Worm (Caenorhabditis elegans) whole organism, dauer: ENCODE data around the gene dcn-1.

Source experiments
- unc-62 ChIP-seq: sonication (generic microtip); optimal IDR thresholded peaks from 2 replicates; lab custom pipeline; 2017; ENCODE audit warnings: missing biosample characterization, missing genetic modification reagents, missing genetic modification characterization

Gene dcn-1

ce11 chrIII:4287379-4287778 lies 26.3 kb upstream of the dcn-1 start, which contains the start of gene R10E4.3:
R10E4.3 (minus strand) TSS chrIII:4287479.
- no peak for TF ChIP-seq unc-62 (GFP tag; lab: Kevin White, UChicago)

DNA sequence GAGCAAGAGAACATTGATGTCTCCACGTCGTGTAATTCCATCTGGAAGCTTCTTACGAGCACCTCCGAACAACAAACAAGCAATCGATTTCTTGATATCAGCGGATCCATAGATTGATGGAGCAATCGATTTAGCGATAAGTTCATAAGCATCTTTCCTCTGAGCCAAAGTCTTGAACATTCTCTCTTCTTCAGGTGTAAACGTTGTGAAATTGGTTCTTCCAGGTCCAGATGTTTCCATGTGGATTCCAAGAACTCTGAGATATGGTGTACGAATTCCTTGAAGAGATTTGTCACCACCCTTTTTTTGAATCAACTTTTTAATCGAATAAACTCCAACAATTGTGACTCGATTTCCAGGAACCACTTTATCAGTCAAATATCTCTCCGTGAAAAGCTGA lies 23.8 kb upstream of the dcn-1 start:
- no peak for TF ChIP-seq unc-62 (GFP tag; lab: Kevin White, UChicago)

- no peak for TF ChIP-seq unc-62 (GFP tag; lab: Kevin White, UChicago)
Observed at ce11 chrIII:4291216-4291691, 22.5 kb upstream of the dcn-1 start, which contains the start of gene mcm-5. mcm-5 (minus strand) TSS chrIII:4291266.

- TF ChIP-seq unc-62 (GFP tag; lab: Kevin White, UChicago) = no peak
Observed at ce11 chrIII:4293108-4293507, 20.6 kb upstream of the dcn-1 start, which contains the start of gene R10E4.6. R10E4.6 (plus strand) TSS chrIII:4293408.

- no peak for TF ChIP-seq unc-62 (GFP tag; lab: Kevin White, UChicago)
Observed at ce11 chrIII:4294153-4294862, 19.4 kb upstream of the dcn-1 start, which contains the start of the genes nth-1 and R10E4.7. nth-1 (minus strand) TSS chrIII:4294253. R10E4.7 (plus strand) TSS chrIII:4294812.

DNA sequence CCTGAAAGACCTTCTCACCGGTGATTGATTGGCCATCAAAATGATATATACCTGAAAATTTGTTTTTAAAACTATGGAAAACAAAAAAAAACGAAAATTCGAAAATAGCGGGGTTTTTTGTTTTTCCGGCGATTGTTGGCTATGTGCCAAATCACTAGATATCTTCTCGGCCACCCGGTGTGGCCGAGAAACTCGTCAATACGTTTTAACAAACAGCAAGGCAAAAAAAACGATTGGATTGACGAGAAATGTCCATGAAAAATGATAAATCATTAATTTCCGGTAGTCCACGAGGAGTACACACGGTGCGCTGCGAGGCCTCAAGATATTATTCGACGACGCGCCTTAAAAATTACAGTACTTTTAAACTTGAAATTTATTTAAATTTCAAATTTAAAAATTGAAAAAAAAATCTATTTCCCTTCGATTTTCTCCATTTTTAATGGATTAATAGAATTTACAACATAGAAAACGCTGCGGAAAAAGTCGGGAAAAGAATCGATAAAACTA lies 12.7 kb upstream of the dcn-1 start, which contains the start of gene R10E4.11:
TSS of gene R10E4.11 (minus strand) at position 51 of the 510 bp plus-strand sequence.
- no peak for TF ChIP-seq unc-62 (GFP tag; lab: Kevin White, UChicago)

- TF ChIP-seq unc-62 (GFP tag; lab: Kevin White, UChicago) = no peak
Observed at ce11 chrIII:4302293-4302692, 11.4 kb upstream of the dcn-1 start, which contains the start of gene R10E4.9. R10E4.9 (minus strand) TSS chrIII:4302393.

DNA sequence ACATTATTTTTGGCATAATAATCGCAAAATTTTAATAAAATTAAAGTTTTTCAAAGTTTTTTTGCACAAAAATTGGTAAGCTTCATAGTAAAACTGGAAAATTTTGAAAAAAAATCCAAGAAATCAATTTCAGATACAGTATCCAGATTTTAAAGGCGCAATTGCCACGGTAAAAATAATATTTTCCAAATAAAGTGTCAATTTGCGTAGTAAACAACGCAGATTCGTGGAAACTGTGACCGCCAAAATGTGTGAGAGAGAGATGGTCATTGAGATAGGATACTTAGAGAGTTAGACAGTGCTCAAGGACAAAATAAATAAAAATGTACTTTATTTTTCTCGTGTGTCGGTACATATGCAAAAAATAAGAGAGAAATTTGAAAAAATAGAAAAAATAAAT lies 10.9 kb upstream of the dcn-1 start:
- no peak for TF ChIP-seq unc-62 (GFP tag; lab: Kevin White, UChicago)

DNA sequence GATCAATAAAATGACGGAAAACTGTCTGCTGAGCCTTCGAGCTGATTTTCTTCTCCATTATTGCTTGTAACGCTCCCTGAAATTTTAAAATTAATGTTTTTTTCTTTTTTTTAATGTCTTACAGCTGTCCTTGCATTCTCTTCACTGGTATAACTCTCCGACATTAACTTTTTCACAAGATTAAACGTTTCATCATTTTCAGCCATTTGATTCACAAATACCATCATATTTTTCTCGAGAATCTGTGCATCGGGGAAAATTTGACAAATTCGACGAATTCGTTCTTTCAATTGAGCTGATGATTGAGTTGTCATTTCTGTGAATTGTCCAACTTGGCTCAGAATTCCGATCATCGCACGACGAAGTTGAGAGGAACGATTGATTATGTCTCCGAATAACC lies 4.4 kb upstream of the dcn-1 start:
- no peak for TF ChIP-seq unc-62 (GFP tag; lab: Kevin White, UChicago)

- no peak for TF ChIP-seq unc-62 (GFP tag; lab: Kevin White, UChicago)
Observed at ce11 chrIII:4314502-4314901, 790 bp downstream of the dcn-1 start.

- TF ChIP-seq unc-62 (GFP tag; lab: Kevin White, UChicago) = no peak
Observed at ce11 chrIII:4317065-4317752, 3.5 kb downstream of the dcn-1 start, which contains the start of gene tag-131. tag-131 (plus strand) TSS chrIII:4317702.

DNA sequence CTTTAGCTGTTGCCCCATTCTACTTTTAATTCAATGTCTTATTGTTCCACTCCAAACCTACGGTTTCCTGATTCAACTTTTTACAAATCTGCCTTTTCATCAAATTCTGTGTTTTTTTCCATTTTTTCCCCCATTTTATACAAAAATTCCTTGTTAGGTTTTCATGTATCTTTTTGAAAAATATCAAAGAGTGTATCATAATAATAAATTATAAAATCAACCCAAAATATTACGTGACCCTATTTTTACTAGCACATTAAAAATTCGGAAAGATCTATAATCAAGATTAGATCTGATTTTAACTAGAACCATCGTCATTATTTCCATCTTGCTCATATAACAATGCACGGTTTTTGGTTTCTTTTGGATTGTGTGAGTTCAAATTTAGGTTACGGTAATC lies 6.4 kb downstream of the dcn-1 start, which contains the start of gene H38K22.6:
TSS of gene H38K22.6 (plus strand) at position 301 of the 400 bp plus-strand sequence.
- no peak for TF ChIP-seq unc-62 (GFP tag; lab: Kevin White, UChicago)

- TF ChIP-seq unc-62 (GFP tag; lab: Kevin White, UChicago) = no peak
Observed at ce11 chrIII:4321399-4321798, 7.7 kb downstream of the dcn-1 start, which contains the start of gene H38K22.7. H38K22.7 (plus strand) TSS chrIII:4321699.

ce11 chrIII:4323120-4323519 lies 9.4 kb downstream of the dcn-1 start:
- no peak for TF ChIP-seq unc-62 (GFP tag; lab: Kevin White, UChicago)

- no peak for TF ChIP-seq unc-62 (GFP tag; lab: Kevin White, UChicago)
Observed at ce11 chrIII:4323859-4324258, 10.1 kb downstream of the dcn-1 start, which contains the start of gene H38K22.9. H38K22.9 (plus strand) TSS chrIII:4324159.
